Fruit fly (Drosophila melanogaster) whole organism, prepupa: Measurements from ENCODE around the gene CG10802.

Experiments
- CG11762 ChIP-seq: fragments of 200-800 bp; sonication (Bioruptor generic); optimal IDR thresholded peaks from 3 replicates; lab custom pipeline; 2016; ENCODE audit warnings: missing biosample characterization, missing genetic modification characterization; ENCODE audit not compliant: insufficient read depth
- CG16779 ChIP-seq: fragments of 200-800 bp; sonication (Bioruptor generic); optimal IDR thresholded peaks from 3 replicates; lab custom pipeline; 2017; ENCODE audit warnings: missing biosample characterization, mild to moderate bottlenecking, missing genetic modification characterization
- CG31627 ChIP-seq: fragments of 200-800 bp; sonication (Bioruptor generic); optimal IDR thresholded peaks from 3 replicates; lab custom pipeline; 2016; ENCODE audit warnings: missing biosample characterization, missing genetic modification characterization
- CG34406 ChIP-seq: fragments of 200-800 bp; sonication (Bioruptor generic); optimal IDR thresholded peaks from 3 replicates; lab custom pipeline; 2016; ENCODE audit warnings: missing biosample characterization, missing genetic modification characterization
- CG3919 ChIP-seq: fragments of 200-800 bp; sonication (Bioruptor generic); optimal IDR thresholded peaks from 3 replicates; lab custom pipeline; 2016; ENCODE audit warnings: missing biosample characterization, missing genetic modification characterization
- CG6808 ChIP-seq: fragments of 200-800 bp; sonication (Bioruptor generic); optimal IDR thresholded peaks from 3 replicates; lab custom pipeline; 2017; ENCODE audit warnings: missing biosample characterization, missing genetic modification characterization, mild to moderate bottlenecking, moderate library complexity, missing genetic modification reagents
- CG8632 ChIP-seq: fragments of 200-800 bp; sonication (Bioruptor generic); optimal IDR thresholded peaks from 3 replicates; lab custom pipeline; 2016; ENCODE audit warnings: missing biosample characterization, missing genetic modification characterization
- CG9139 ChIP-seq: fragments of 200-800 bp; sonication (Bioruptor generic); optimal IDR thresholded peaks from 3 replicates; lab custom pipeline; 2017; ENCODE audit warnings: missing biosample characterization, mild to moderate bottlenecking, missing genetic modification characterization
- Eip78C ChIP-seq: fragments of 200-800 bp; sonication (Bioruptor generic); peaks from one replicate; lab custom pipeline; 2016; ENCODE audit warnings: missing biosample characterization, missing genetic modification characterization
- Ets96B ChIP-seq: fragments of 200-800 bp; optimal IDR thresholded peaks from 2 replicates; lab custom pipeline; 2019; ENCODE audit warnings: missing biosample characterization, mild to moderate bottlenecking, missing genetic modification characterization, moderate library complexity
- Gug ChIP-seq: fragments of 200-800 bp; sonication (Bioruptor generic); IDR thresholded peaks from 2 replicates; pipeline ENCODE4 v1.3.6; 2022; ENCODE audit warnings: missing biosample characterization, missing genetic modification characterization
- Hr38 ChIP-seq: sonication (Bioruptor generic); optimal IDR thresholded peaks from 2 replicates; lab custom pipeline; 2016; ENCODE audit warnings: missing biosample characterization, missing genetic modification characterization
- Met ChIP-seq: fragments of 200-800 bp; sonication (Bioruptor generic); optimal IDR thresholded peaks from 3 replicates; lab custom pipeline; 2016; ENCODE audit warnings: missing biosample characterization, missing genetic modification characterization
- Smox ChIP-seq: fragments of 200-800 bp; sonication (Bioruptor generic); optimal IDR thresholded peaks from 3 replicates; lab custom pipeline; 2016; ENCODE audit warnings: missing biosample characterization, missing genetic modification characterization
- Sox102F ChIP-seq: fragments of 200-800 bp; sonication (Bioruptor generic); optimal IDR thresholded peaks from 2 replicates; lab custom pipeline; 2016; ENCODE audit warnings: missing biosample characterization, mild to moderate bottlenecking, missing genetic modification characterization
- Sox15 ChIP-seq: fragments of 200-800 bp; sonication (Bioruptor generic); optimal IDR thresholded peaks from 3 replicates; lab custom pipeline; 2016; ENCODE audit warnings: missing biosample characterization, missing genetic modification characterization
- achi ChIP-seq: fragments of 200-800 bp; sonication (Bioruptor generic); optimal IDR thresholded peaks from 3 replicates; lab custom pipeline; 2016; ENCODE audit warnings: missing biosample characterization, missing genetic modification characterization
- cyc ChIP-seq: fragments of 200-800 bp; sonication (Bioruptor generic); optimal IDR thresholded peaks from 3 replicates; lab custom pipeline; 2016; ENCODE audit warnings: missing biosample characterization, missing genetic modification characterization
- dac ChIP-seq: fragments of 200-800 bp; sonication (Bioruptor generic); optimal IDR thresholded peaks from 2 replicates; lab custom pipeline; 2017; ENCODE audit warnings: missing biosample characterization, mild to moderate bottlenecking, missing genetic modification characterization
- dsx ChIP-seq: fragments of 200-800 bp; optimal IDR thresholded peaks from 3 replicates; lab custom pipeline; 2019; ENCODE audit warnings: missing biosample characterization, mild to moderate bottlenecking, missing genetic modification characterization, moderate library complexity; ENCODE audit not compliant: poor library complexity, severe bottlenecking
- eg ChIP-seq: fragments of 200-800 bp; sonication (Bioruptor generic); IDR thresholded peaks from 3 replicates; pipeline ENCODE4 v1.3.6; 2022; ENCODE audit warnings: missing biosample characterization, missing genetic modification characterization
- esn ChIP-seq: fragments of 200-800 bp; sonication (Bioruptor generic); optimal IDR thresholded peaks from 2 replicates; lab custom pipeline; 2016; ENCODE audit warnings: missing biosample characterization, mild to moderate bottlenecking, missing genetic modification characterization, moderate library complexity
- fd85E ChIP-seq: fragments of 200-800 bp; sonication (Bioruptor generic); optimal IDR thresholded peaks from 3 replicates; lab custom pipeline; 2016; ENCODE audit warnings: missing biosample characterization, missing genetic modification characterization
- lz ChIP-seq: fragments of 200-800 bp; sonication (Bioruptor generic); optimal IDR thresholded peaks from 3 replicates; lab custom pipeline; 2016; ENCODE audit warnings: missing biosample characterization, missing genetic modification characterization
- net ChIP-seq: fragments of 200-800 bp; sonication (Bioruptor generic); optimal IDR thresholded peaks from 3 replicates; lab custom pipeline; 2016; ENCODE audit warnings: missing biosample characterization, missing genetic modification characterization
- pdm3 ChIP-seq: fragments of 200-800 bp; sonication (Bioruptor generic); optimal IDR thresholded peaks from 3 replicates; lab custom pipeline; 2016; ENCODE audit warnings: missing biosample characterization, missing genetic modification characterization
- spab ChIP-seq: fragments of 200-800 bp; sonication (Bioruptor generic); optimal IDR thresholded peaks from 2 replicates; lab custom pipeline; 2017; ENCODE audit warnings: missing biosample characterization, mild to moderate bottlenecking, missing genetic modification characterization, missing genetic modification reagents

Gene CG10802

dm6 chrX:3514016-3514415, 31.3 kb downstream of the CG10802 start, which contains the start of gene CG13021:
Gene CG13021, plus strand, starts transcription at chrX:3514316.
- TF ChIP-seq fd85E (no peak), CG34406 (no peak), Eip78C (no peak), dac (GFP tag; lab: Kevin White, UChicago) (no peak), CG11762 (GFP tag; lab: Kevin White, UChicago) (no peak), Smox (GFP tag; lab: Kevin White, UChicago) (no peak), net (GFP tag; lab: Kevin White, UChicago) (no peak), CG9139 (GFP tag; lab: Kevin White, UChicago) (no peak), eg (GFP tag; lab: Robert Waterston, UW) (no peak), Sox102F (GFP tag; lab: Kevin White, UChicago) (no peak), CG16779 (tag; lab: Kevin White, UChicago) (no peak), pdm3 (GFP tag; lab: Kevin White, UChicago) (no peak), Gug (GFP tag; lab: Robert Waterston, UW) (no peak), cyc (GFP tag; lab: Kevin White, UChicago) (no peak), Sox15 (GFP tag; lab: Kevin White, UChicago) (no peak)

dm6 chrX:3530696-3531095, 47.9 kb downstream of the CG10802 start:
- no peak for TF ChIP-seq CG6808 (GFP tag; lab: Kevin White, UChicago)
- TF ChIP-seq lz (GFP tag; lab: Kevin White, UChicago): no peak
- no peak for TF ChIP-seq Hr38 (GFP tag; lab: Kevin White, UChicago)
- no peak for TF ChIP-seq dsx (GFP tag; lab: Kevin White, UChicago)
- TF ChIP-seq spab (GFP tag; lab: Kevin White, UChicago): no peak
- TF ChIP-seq Ets96B (tag; lab: Kevin White, UChicago): no peak
- no peak for TF ChIP-seq Sox15 (GFP tag; lab: Kevin White, UChicago)
- no peak for TF ChIP-seq CG8632
- TF ChIP-seq CG16779 (tag; lab: Kevin White, UChicago): no peak
- no peak for TF ChIP-seq achi (GFP tag; lab: Kevin White, UChicago)
- TF ChIP-seq dac (GFP tag; lab: Kevin White, UChicago): no peak
- no peak for TF ChIP-seq CG31627 (GFP tag; lab: Kevin White, UChicago)
- TF ChIP-seq eg (GFP tag; lab: Robert Waterston, UW): no peak
- no peak for TF ChIP-seq Sox102F (GFP tag; lab: Kevin White, UChicago)
- no peak for TF ChIP-seq Met
- no peak for TF ChIP-seq esn (GFP tag; lab: Kevin White, UChicago)
- TF ChIP-seq CG3919 (GFP tag; lab: Kevin White, UChicago): no peak
